Fruit fly (Drosophila melanogaster): ENCODE data around the gene CG34148.

dm6 chr3R:21828785-21829486, 49.5 kb downstream of the CG34148 start:
- TF ChIP-seq CG11902 (GFP tag; optimal IDR thresholded peaks at IDR 0.05) (no peak), CG6163 (GFP tag; IDR thresholded peaks at IDR 0.05) (peak; percentile 82), CG6808 (GFP tag; optimal IDR thresholded peaks at IDR 0.05) (peak; percentile 77), CG8632 (GFP tag; optimal IDR thresholded peaks at IDR 0.05) (peak; percentile 40), Hr39 (GFP tag; optimal IDR thresholded peaks at IDR 0.05) (no peak), CG3919 (GFP tag; optimal IDR thresholded peaks at IDR 0.05) (peak; percentile 75), CG31627 (GFP tag; optimal IDR thresholded peaks at IDR 0.05) (no peak), Smox (GFP tag; optimal IDR thresholded peaks at IDR 0.05) (no peak), CG6276 (GFP tag; optimal IDR thresholded peaks at IDR 0.05) (peak; percentile 82), CG11294 (GFP tag; IDR thresholded peaks at IDR 0.05) (peak; percentile 54; the same call in 1 of the 2 replicates), CG15336 (GFP tag; IDR thresholded peaks at IDR 0.05) (peak; percentile 96), eg (GFP tag; IDR thresholded peaks at IDR 0.05) (peak; percentile 76)
